Worm (Caenorhabditis elegans) whole organism, L2 larva: ENCODE measurements around the gene F44G4.3.

Experiments used
- ZK546.5 ChIP-seq: sonication (generic microtip); optimal IDR thresholded peaks from 2 replicates; lab custom pipeline; 2017; ENCODE audit warnings: missing biosample characterization, missing genetic modification characterization
- alr-1 ChIP-seq: fragments of 150-350 bp; optimal IDR thresholded peaks from 2 replicates; lab custom pipeline; 2014; ENCODE audit warnings: missing biosample characterization, missing genetic modification characterization
- ama-1 ChIP-seq: fragments of 150-350 bp; optimal IDR thresholded peaks from 2 replicates; lab custom pipeline; 2018; ENCODE audit warnings: inconsistent platforms
- blmp-1 ChIP-seq: sonication (generic microtip); optimal IDR thresholded peaks from 2 replicates; lab custom pipeline; 2017; ENCODE audit warnings: missing genetic modification characterization, mild to moderate bottlenecking, missing compliant biosample characterization, antibody characterized with exemption, moderate library complexity; ENCODE audit not compliant: insufficient read depth
- crh-2 ChIP-seq: sonication (generic microtip); optimal IDR thresholded peaks from 2 replicates; lab custom pipeline; 2017; ENCODE audit warnings: missing biosample characterization, missing genetic modification characterization
- egl-27 ChIP-seq: sonication (generic microtip); optimal IDR thresholded peaks from 3 replicates; lab custom pipeline; 2017; ENCODE audit warnings: missing biosample characterization, missing genetic modification reagents, missing genetic modification characterization
- elt-1 ChIP-seq: fragments of 150-350 bp; optimal IDR thresholded peaks from 2 replicates; lab custom pipeline; 2014; ENCODE audit warnings: missing biosample characterization, missing genetic modification characterization
- lin-11 ChIP-seq: fragments of 150-350 bp; sonication (generic microtip); optimal IDR thresholded peaks from 2 replicates; lab custom pipeline; 2014; ENCODE audit warnings: missing biosample characterization, missing genetic modification characterization, inconsistent platforms, mixed read lengths
- lin-13 ChIP-seq: fragments of 150-350 bp; optimal IDR thresholded peaks from 2 replicates; lab custom pipeline; 2014; ENCODE audit warnings: missing biosample characterization, missing genetic modification reagents, missing genetic modification characterization
- lsy-2 ChIP-seq, 2 experiments: fragments of 150-350 bp in 1 of 2; sonication (generic microtip) in 1 of 2; optimal IDR thresholded peaks; 2 replicates each; lab custom pipeline; 2014 to 2017; ENCODE audit warnings: missing biosample characterization in 2 of 2, missing genetic modification characterization in 2 of 2
- mbf-1 ChIP-seq: sonication (generic microtip); optimal IDR thresholded peaks from 2 replicates; lab custom pipeline; 2017; ENCODE audit warnings: missing biosample characterization, missing genetic modification characterization
- nhr-10 ChIP-seq: sonication (generic microtip); optimal IDR thresholded peaks from 2 replicates; lab custom pipeline; 2017; ENCODE audit warnings: missing biosample characterization, missing genetic modification characterization
- nhr-11 ChIP-seq: fragments of 150-350 bp; optimal IDR thresholded peaks from 2 replicates; lab custom pipeline; 2014; ENCODE audit warnings: missing biosample characterization, missing genetic modification characterization
- nhr-12 ChIP-seq: fragments of 150-350 bp; optimal IDR thresholded peaks from 2 replicates; lab custom pipeline; 2014; ENCODE audit warnings: missing biosample characterization, missing genetic modification characterization
- nhr-25 ChIP-seq: fragments of 150-350 bp; sonication (generic microtip); optimal IDR thresholded peaks from 3 replicates; lab custom pipeline; 2014; ENCODE audit warnings: missing biosample characterization, missing genetic modification characterization
- peb-1 ChIP-seq: fragments of 150-350 bp; optimal IDR thresholded peaks from 2 replicates; lab custom pipeline; 2014; ENCODE audit warnings: missing biosample characterization, missing genetic modification characterization
- sma-3 ChIP-seq: sonication (generic microtip); optimal IDR thresholded peaks from 2 replicates; lab custom pipeline; 2016; ENCODE audit warnings: missing genetic modification reagents, missing genetic modification characterization, missing compliant biosample characterization
- unc-39 ChIP-seq: fragments of 150-350 bp; optimal IDR thresholded peaks from 2 replicates; lab custom pipeline; 2014; ENCODE audit warnings: missing biosample characterization, missing genetic modification characterization
- unc-55 ChIP-seq: fragments of 150-350 bp; sonication (generic microtip); optimal IDR thresholded peaks from 3 replicates; lab custom pipeline; 2014; ENCODE audit warnings: missing biosample characterization, missing genetic modification reagents, missing genetic modification characterization
- ztf-4 ChIP-seq: fragments of 150-350 bp; optimal IDR thresholded peaks from 2 replicates; lab custom pipeline; 2014; ENCODE audit warnings: missing biosample characterization, missing genetic modification characterization

The F44G4.3 gene

ce11 chrII:8948640-8949039 lies 48.8 kb downstream of the F44G4.3 start:
- TF ChIP-seq ztf-4 = no peak
- TF ChIP-seq crh-2 (tag; lab: Kevin White, UChicago) = no peak
- no peak for TF ChIP-seq nhr-11
- TF ChIP-seq, all 48 proteins: peak for 0

- no peak for TF ChIP-seq sma-3 (GFP tag; lab: Kevin White, UChicago)
- no peak for TF ChIP-seq unc-55 (GFP tag; lab: Kevin White, UChicago)
- TF ChIP-seq nhr-12 = no peak
- TF ChIP-seq alr-1 = no peak
- no peak for TF ChIP-seq peb-1 (tag; lab: Kevin White, UChicago)
- no peak for TF ChIP-seq lin-11 (tag; lab: Kevin White, UChicago)
- no peak for TF ChIP-seq nhr-10
- TF ChIP-seq mbf-1 (tag; lab: Kevin White, UChicago) = no peak
- TF ChIP-seq lin-13 (GFP tag; lab: Kevin White, UChicago) = no peak
- TF ChIP-seq lsy-2 (tag; optimal IDR thresholded peaks at IDR 0.05; lab: Kevin White, UChicago) = no peak
- TF ChIP-seq ama-1 = no peak
- no peak for TF ChIP-seq egl-27 (tag; lab: Kevin White, UChicago)
- TF ChIP-seq nhr-11 = no peak
- no peak for TF ChIP-seq ZK546.5 (tag; lab: Kevin White, UChicago)
- no peak for TF ChIP-seq nhr-25 (tag; lab: Kevin White, UChicago)
- no peak for TF ChIP-seq elt-1
- TF ChIP-seq blmp-1 (tag; lab: Kevin White, UChicago) = no peak
- TF ChIP-seq unc-39 (tag; lab: Kevin White, UChicago) = no peak
Observed at ce11 chrII:8947391-8947790, 50.1 kb downstream of the F44G4.3 start, which contains the start of gene cutl-15. cutl-15 (minus strand) TSS chrII:8947688.
